Fruit fly (Drosophila melanogaster) S2 (cell line): Measurements from ENCODE around the gene Dtg.
A peak's percentile ranks its signal among the peaks of the same experiment; 100 is the strongest.

ENCODE experiments used
- CG8478 ChIP-seq: fragments of >200 bp; optimal IDR thresholded peaks from 2 replicates; lab custom pipeline; 2018
- CTCF ChIP-seq, 2 experiments: fragments of >200 bp; optimal IDR thresholded peaks; 2 replicates each; lab custom pipeline; 2018

Gene Dtg

DNA sequence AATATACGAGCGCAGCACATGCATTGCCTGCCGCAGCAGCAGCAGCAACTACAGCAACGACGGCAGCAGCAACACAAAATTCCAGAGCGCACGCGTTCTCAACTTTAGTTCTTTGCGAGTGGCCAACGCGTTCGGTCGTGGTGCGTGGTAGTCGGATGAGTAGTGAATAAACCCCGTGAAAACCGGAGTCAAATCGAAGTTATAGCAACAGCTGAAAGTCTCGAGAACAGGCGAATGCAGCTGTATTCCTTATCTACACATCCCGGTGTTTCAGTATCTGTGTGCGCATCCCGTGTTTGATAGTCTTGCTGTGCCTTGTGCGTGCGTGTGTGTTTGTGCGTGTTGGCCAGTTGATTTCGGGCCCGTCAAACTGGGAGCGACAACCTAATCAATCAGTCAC is at the start of gene Dtg:
Gene Dtg (plus strand): TSS at position 105 of the 400 bp plus-strand sequence.
- TF ChIP-seq CTCF (optimal IDR thresholded peaks at IDR 0.05; lab: Kevin White, UChicago) (no peak), CG8478 (no peak)

DNA sequence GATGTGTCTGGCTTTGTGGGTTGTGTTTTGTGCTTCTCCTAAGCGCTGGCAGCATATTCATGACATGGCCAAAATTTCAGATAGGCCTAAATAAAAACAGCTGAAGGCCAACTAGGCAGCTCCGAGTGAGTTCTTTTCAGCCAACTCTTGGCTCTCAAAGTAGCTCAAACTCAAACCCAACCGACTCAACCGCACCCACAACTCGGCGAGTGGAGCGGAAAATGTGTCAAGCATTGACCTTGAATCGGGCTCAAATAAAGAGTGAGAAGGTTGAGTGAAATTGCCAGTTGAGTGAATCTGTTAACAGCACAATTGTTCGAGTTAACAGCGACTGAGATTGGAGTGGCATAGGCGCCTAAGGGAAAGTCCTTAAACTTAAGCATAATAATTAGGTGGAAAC is 35.9 kb upstream of the Dtg start:
- no peak for TF ChIP-seq CTCF (optimal IDR thresholded peaks at IDR 0.05; lab: Kevin White, UChicago)
- no peak for TF ChIP-seq CG8478

DNA sequence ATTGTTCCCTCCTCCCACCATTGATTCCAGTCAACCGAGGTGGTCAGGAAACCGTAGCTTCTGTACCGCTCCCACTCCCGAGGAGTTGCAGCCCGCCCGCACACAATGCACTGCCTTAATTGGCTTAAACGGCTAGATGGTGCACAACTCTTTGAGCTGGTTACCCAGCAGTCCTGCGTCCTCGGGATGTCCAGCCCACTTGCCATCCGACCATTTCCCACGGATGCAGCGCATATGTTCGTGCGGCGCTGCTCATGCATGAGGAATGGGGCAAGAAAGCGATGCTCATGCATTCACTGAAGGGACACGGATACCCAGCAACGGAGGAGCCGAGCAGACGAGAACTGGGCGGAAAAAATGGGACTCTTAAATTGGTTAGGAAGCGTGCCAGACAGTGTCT is 32.3 kb upstream of the Dtg start:
- TF ChIP-seq CG8478: no peak
- no peak for TF ChIP-seq CTCF (optimal IDR thresholded peaks at IDR 0.05; lab: Kevin White, UChicago)

DNA sequence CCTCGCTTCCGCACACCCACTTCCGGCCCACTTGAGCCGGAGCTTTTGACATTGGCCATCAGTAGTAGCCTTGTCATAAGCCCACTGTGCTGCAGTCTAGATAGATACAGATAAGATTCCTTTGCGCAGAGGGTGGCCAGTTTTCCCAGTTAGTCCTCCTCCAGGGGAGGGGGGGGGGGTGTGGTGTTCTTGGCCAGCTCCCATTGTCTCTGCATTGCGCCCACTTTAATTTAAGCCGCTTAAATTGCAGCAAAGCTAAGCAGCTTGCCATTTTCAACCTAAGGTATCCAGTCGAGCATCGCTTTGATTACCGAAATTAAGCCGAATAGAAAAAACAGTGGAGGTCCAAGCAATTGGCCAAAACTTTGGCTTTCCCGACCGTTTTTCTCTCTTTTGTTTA is 25.1 kb upstream of the Dtg start:
- TF ChIP-seq CTCF (optimal IDR thresholded peaks at IDR 0.05; lab: Kevin White, UChicago) (no peak), CG8478 (no peak)

DNA sequence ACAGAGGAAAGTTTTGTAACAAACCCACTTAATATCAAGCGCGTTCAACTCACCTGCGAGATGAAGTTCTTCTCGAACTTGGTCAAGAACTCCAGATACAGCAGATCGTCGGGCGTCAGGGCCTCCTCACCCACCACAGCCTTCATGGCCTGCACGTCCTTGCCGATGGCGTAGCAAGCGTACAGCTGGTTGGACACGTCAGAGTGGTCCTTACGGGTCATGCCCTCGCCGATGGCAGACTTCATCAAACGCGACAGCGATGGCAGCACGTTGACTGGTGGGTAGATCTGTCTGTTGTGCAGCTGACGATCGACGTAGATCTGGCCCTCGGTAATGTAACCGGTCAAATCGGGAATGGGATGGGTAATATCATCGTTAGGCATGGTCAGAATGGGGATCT is 22.9 kb upstream of the Dtg start:
- TF ChIP-seq CTCF (optimal IDR thresholded peaks at IDR 0.05; lab: Kevin White, UChicago) (no peak), CG8478 (no peak)

DNA sequence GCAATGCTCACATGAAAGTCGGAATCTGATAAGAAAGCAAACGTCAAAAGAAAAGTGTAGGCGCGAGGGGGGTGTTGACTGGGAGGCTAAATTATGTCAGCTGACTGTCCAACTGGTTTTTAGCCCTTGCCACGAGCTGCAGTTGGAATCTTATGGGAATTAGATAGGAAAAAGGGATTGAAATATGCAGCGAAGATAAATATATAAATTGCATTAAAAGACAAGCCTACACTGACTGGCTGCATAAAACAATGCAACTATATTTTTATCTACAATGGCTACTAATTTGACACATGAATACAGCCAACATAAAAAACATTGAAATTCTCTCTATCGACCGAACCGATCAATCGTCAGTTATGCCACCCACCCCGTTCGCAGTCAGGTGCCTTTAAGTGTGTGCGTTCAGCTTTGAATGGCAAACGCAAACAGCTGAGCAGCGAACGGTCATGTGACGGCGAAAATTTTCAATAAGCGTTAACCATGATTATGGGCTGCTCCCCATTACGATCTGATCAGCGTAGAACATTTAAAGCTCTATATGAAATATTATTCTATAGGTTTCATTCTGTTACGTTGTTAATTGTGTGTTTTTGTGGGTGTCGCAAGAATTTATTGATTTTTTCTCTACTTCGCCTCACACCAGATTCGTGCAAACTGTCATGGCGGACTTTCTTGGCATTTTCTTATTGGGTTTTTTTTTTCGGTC is 21.0 kb upstream of the Dtg start:
- TF ChIP-seq CG8478 (no peak), CTCF (optimal IDR thresholded peaks at IDR 0.05; lab: Kevin White, UChicago) (no peak)

DNA sequence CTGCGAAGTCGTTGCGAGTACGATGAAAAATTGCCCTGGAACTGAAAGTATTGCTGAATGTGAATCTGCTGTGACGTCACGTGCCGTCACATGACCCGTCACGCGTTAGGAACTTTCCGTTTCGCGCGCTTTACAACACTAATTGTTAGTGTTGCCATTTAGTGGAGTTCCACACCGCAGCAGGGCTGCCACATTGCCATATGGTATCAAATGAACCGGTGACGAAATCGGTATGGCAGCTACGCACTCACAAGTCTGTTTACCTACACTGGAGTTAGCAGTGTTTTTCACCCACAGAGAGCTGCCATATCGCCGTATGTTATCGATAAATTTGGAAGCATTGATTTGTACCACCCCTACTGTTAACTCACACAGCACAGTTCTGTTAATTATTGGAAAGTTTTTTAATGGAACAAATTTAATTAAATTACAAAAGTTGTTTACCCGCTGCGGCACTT is 20.1 kb upstream of the Dtg start, which contains the start of the genes Vha55 and Snx3:
Gene Vha55 (minus strand): TSS at position 139 of the 458 bp plus-strand sequence.
Gene Snx3 (plus strand): TSS at position 341 of the 458 bp plus-strand sequence.
- TF ChIP-seq CTCF (optimal IDR thresholded peaks at IDR 0.05; lab: Kevin White, UChicago) (peak; percentile 79 to 90), CG8478 (no peak)

DNA sequence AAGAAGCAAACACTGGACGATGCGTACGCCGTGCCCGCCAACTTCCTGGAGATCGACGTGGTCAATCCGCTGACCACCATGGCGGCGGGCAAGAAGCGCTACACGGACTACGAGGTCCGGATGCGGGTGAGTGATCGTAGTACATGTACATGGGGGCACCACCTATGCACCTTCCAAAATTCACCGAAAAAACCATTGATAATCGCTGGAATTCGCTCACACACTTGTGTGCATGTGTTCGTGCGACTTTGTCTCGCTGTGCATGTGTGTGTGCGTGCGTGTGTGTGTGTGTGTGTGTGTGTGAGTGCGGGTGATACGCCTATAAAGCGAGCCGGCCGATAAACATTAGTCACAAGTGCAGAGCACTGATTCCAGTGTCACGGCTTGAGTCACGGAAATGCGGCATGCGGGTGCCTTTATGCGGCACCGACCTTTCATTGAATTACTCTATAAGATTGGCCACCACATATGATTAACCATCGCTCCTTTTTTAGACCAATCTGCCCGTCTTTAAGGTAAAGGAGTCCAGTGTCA is 19.4 kb upstream of the Dtg start:
- TF ChIP-seq CG8478 (no peak), CTCF (optimal IDR thresholded peaks at IDR 0.05; lab: Kevin White, UChicago) (no peak)

DNA sequence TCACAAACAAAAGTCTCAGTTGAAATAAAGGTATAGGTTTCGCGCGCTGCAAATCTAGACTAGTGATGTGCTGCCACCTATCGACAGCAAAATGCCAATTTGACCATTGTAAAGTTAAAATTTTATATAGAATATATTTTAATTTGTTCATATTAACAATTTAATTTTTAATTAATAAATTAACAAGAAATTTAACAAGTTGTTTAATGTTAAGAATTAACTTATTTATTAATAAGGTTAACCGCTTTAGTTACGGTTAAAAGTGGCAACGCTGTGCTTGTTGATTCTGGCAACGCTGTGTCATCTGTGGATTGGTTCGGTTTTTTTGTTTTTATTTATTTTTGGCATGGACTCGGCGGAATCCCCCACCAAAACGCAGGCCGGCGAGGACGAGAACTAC is 17.5 kb upstream of the Dtg start, which contains the start of gene Not10:
Gene Not10 (plus strand): TSS at position 279 of the 400 bp plus-strand sequence.
- TF ChIP-seq CTCF (optimal IDR thresholded peaks at IDR 0.05; lab: Kevin White, UChicago) (peak in 1 of 2 experiments; percentile 9), CG8478 (no peak)

DNA sequence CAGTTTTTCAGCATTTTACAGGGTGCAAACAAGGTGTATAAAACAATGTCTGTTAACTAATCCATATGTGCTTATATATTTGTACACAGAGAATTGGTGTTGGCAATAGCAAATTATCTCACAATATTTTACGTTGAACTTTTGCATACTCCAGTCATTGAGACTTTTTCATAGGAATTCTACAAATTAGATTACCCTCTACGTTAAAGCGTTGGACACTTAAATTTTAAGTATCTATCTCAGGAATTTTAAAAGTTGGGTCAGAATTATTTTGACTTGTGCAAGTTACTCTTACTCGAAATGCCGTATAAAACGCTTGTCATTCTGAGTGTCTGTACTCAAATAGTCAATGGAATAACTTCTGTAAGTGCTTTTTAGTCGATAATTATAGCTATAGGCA is 14.8 kb upstream of the Dtg start, which contains the start of gene CG18530:
Gene CG18530 (plus strand): TSS at position 301 of the 400 bp plus-strand sequence.
- TF ChIP-seq CTCF (optimal IDR thresholded peaks at IDR 0.05; lab: Kevin White, UChicago) (no peak), CG8478 (no peak)

DNA sequence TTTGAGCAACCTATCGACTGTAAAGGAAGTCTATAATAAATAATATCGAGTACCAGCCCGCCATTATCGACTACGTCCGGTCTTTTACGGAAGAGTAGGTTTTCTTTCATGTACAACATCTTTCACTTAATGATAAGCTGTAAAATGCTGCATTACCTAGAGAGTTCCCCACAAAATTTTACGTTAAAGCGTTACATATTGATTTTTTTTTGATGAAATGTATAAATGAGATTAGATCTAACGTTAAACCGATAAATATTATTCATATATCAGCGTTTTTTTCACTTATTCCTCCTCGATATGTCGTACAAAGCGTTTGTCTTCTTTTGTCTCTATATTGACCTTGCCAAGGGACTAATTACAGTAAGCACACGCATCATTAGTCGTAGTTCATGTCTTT is 13.2 kb upstream of the Dtg start, which contains the start of gene CG11598:
Gene CG11598 (plus strand): TSS at position 301 of the 400 bp plus-strand sequence.
- no peak for TF ChIP-seq CTCF (optimal IDR thresholded peaks at IDR 0.05; lab: Kevin White, UChicago)
- no peak for TF ChIP-seq CG8478

DNA sequence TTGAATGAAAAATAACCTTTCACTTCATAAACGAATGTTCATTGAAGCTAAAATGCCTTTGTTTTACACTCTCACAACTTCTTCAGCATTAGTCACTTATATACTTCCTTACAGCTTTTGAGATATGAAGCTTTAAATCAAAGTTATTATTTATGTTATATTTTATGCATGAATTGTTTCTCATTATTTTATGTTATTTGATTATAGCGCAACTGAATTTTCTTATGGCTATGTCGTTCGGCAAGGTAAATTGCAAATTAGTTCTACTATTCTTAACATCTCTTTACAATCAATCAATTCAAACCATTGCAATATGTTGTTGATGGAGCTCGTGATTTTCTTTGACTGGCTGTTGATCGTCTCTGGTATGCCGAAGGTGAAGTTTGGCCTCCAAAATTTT is 11.6 kb upstream of the Dtg start, which contains the start of gene CG11600:
Gene CG11600 (plus strand): TSS at position 301 of the 400 bp plus-strand sequence.
- TF ChIP-seq CTCF (optimal IDR thresholded peaks at IDR 0.05; lab: Kevin White, UChicago) (no peak), CG8478 (no peak)

DNA sequence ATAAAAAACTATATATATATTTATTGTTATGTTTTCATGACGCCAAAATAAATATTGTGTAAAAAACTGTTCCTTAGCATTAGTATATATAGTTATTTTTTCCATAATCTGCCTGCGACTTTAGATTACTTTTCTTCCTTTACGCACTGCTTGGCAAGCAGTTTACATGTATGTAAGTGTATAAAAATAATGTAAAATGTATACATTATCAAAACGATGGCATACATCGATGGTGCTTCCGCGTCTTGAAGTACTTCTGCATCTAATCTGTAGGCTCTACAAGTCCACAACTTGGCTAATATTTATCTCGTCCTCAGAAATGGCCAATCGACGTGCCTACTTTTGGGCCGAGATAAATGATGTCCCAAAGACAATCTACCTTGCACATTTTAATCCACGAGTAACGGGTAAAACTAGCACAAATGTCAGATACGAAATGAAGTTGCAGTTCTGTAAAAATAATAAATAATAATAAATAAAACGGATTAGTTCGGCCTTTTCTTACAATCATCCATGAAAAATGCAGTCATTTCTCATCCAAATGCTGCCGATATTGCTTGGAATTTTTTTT is 9.8 kb upstream of the Dtg start, which contains the start of gene CG11608:
Gene CG11608 (plus strand): TSS at position 521 of the 571 bp plus-strand sequence.
- TF ChIP-seq CTCF (optimal IDR thresholded peaks at IDR 0.05; lab: Kevin White, UChicago) (peak; percentile 62 to 74), CG8478 (no peak)

DNA sequence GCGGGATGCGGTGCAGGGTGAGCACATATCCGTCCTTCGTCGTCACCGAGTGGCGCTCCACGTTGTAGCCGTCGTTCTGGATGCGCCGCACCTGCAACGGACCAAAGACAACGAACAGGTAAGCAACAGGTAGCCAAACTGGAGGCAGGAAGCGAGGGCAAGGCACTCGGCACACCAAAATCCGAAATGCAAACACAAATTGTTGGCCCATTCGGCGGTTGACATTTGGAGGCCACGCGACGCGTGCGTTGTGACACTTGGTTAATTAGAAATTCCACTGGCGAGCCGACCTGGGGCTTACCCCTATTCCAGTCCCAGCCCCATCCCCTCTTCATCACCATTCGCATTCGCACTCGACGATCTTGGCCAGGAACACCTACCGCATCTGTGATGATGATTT is 6.2 kb upstream of the Dtg start:
- TF ChIP-seq CG8478: no peak
- no peak for TF ChIP-seq CTCF (optimal IDR thresholded peaks at IDR 0.05; lab: Kevin White, UChicago)

DNA sequence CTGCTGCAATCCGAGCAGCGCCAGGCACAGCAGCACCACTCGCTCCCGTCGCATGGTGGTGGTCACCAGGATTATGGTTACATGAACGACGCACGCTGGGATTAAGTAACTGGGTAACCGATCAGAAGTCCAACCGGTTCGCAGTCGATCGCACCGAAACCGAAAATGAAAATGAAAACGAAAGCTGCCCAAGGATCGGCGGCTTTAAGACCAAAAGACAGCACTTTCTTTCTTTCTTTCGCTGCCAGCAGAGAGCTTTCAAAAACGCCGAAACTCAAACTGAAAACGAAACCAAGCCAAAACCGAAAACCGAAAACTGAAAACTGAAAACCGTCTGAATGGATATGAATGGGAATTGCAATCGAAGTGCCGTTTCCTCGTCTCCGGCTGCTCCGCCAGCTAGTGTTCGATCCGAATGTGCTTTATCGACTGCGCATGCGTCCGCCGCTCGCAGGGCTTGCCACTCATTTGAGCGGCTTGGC is 5.8 kb upstream of the Dtg start, which contains the start of gene CG6753:
Gene CG6753 (minus strand): TSS at position 432 of the 482 bp plus-strand sequence.
- TF ChIP-seq CG8478 (no peak), CTCF (optimal IDR thresholded peaks at IDR 0.05; lab: Kevin White, UChicago) (no peak)
